Worm (Caenorhabditis elegans): ENCODE results near the gene C41C4.9.

ce11 chrII:8092537-8092936, 14.9 kb upstream of the C41C4.9 start, which contains the start of gene ltd-1:
- TF ChIP-seq him-1 (tag; optimal IDR thresholded peaks at IDR 0.05) (no peak), W03F9.2 (tag; optimal IDR thresholded peaks at IDR 0.05) (no peak)

All from whole organism, L4/young adult.